Worm (Caenorhabditis elegans) whole organism, mixed stage, embryonic: ENCODE results near the gene gcy-36.

Experiments
- elt-3 ChIP-seq: fragments of 150-350 bp; optimal IDR thresholded peaks from 2 replicates; lab custom pipeline; 2014; ENCODE audit warnings: missing biosample characterization, missing genetic modification characterization
- nhr-237 ChIP-seq: fragments of 150-350 bp; optimal IDR thresholded peaks from 2 replicates; lab custom pipeline; 2014; ENCODE audit warnings: missing biosample characterization, missing genetic modification characterization
- unc-62 ChIP-seq: fragments of 150-350 bp; optimal IDR thresholded peaks from 2 replicates; lab custom pipeline; 2014; ENCODE audit warnings: missing biosample characterization, missing genetic modification reagents, missing genetic modification characterization

- TF ChIP-seq unc-62 (GFP tag; lab: Kevin White, UChicago) (no peak), elt-3 (tag; lab: Kevin White, UChicago) (no peak), nhr-237 (tag; lab: Kevin White, UChicago) (no peak)
Measured at ce11 chrX:15433487-15433886, 45.3 kb upstream of the gcy-36 start, which contains the start of gene flp-32.
